Fruit fly (Drosophila melanogaster): ENCODE results near the gene Pep.

The Pep gene

dm6 chr3L:17621451-17621946 lies 23.3 kb downstream of the Pep start, which contains the start of the genes Vps60 and anchor:
Gene Vps60, minus strand, starts transcription at chr3L:17621625.
Gene anchor, plus strand, starts transcription at chr3L:17621824.
- no peak for TF ChIP-seq pan (optimal IDR thresholded peaks at IDR 0.05)
- TF ChIP-seq Dll (optimal IDR thresholded peaks at IDR 0.05): no peak
- no peak for TF ChIP-seq psq (optimal IDR thresholded peaks at IDR 0.05)
- TF ChIP-seq CG8478 (optimal IDR thresholded peaks at IDR 0.05): no peak
- no peak for TF ChIP-seq usp (GFP tag; optimal IDR thresholded peaks at IDR 0.05)
- no peak for TF ChIP-seq EcR (GFP tag; optimal IDR thresholded peaks at IDR 0.05)

DNA sequence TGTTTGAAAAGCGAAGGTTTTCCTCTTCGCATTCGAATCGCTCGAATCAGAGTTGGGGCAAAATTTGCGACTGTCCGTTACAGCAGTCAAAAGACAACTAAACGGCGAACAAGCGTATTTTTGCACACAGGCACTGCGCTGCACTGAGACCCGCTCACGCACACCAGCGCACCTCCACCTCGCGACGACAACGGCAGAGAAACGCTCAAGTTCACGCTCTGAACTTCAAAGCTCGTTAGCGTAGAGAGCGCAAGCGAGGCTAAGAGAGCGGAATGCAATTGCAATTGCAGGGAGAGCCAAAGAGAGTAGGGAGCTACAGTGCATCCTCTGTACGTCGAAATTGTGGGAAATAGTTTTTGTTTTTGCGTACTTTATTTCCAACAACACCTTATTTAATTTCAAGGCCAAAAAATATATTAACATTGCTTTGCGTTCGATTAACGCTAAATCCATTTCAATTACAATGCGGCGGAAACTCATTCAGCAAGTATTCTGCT lies 25.6 kb downstream of the Pep start, which contains the start of gene Eip74EF:
Gene Eip74EF, minus strand, starts transcription at position 117 of the 497 bp plus-strand sequence.
- no peak for TF ChIP-seq psq (optimal IDR thresholded peaks at IDR 0.05)

- TF ChIP-seq CG8478 (optimal IDR thresholded peaks at IDR 0.05): no peak
- no peak for TF ChIP-seq usp (GFP tag; optimal IDR thresholded peaks at IDR 0.05)
- TF ChIP-seq EcR (GFP tag; optimal IDR thresholded peaks at IDR 0.05): no peak
- no peak for TF ChIP-seq pan (optimal IDR thresholded peaks at IDR 0.05)
- no peak for TF ChIP-seq psq (optimal IDR thresholded peaks at IDR 0.05)
- TF ChIP-seq Dll (optimal IDR thresholded peaks at IDR 0.05): no peak
Observed at dm6 chr3L:17616876-17617279, 28.0 kb downstream of the Pep start.

DNA sequence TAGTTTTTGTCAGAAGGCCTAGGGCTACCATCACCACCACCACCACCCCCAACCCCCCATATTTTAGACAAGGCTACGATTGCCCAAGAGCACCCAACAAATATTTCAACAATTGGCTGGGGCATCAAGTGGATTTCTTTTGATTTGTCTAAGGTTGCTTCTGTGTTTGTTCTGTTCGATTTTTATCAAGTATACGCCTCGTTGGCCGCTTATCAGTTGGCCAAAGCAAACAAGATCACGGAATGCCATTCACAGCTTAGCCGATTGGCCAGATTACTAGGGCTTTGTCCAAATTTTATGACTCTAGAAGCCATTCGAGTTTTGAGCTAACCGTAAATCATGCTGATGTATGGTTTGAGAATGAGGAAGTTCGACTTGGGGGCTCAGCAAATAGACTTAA lies 29.0 kb downstream of the Pep start:
- no peak for TF ChIP-seq usp (GFP tag; optimal IDR thresholded peaks at IDR 0.05)
- no peak for TF ChIP-seq EcR (GFP tag; optimal IDR thresholded peaks at IDR 0.05)
- no peak for TF ChIP-seq psq (optimal IDR thresholded peaks at IDR 0.05)
- TF ChIP-seq pan (optimal IDR thresholded peaks at IDR 0.05): no peak
- TF ChIP-seq Dll (optimal IDR thresholded peaks at IDR 0.05): no peak
- no peak for TF ChIP-seq CG8478 (optimal IDR thresholded peaks at IDR 0.05)

dm6 chr3L:17615286-17615685 lies 29.6 kb downstream of the Pep start:
- TF ChIP-seq psq (optimal IDR thresholded peaks at IDR 0.05) (no peak), usp (GFP tag; optimal IDR thresholded peaks at IDR 0.05) (no peak), Dll (optimal IDR thresholded peaks at IDR 0.05) (no peak), pan (optimal IDR thresholded peaks at IDR 0.05) (no peak), CG8478 (optimal IDR thresholded peaks at IDR 0.05) (no peak), EcR (GFP tag; optimal IDR thresholded peaks at IDR 0.05) (no peak)

dm6 chr3L:17613972-17614384 lies 30.9 kb downstream of the Pep start:
- no peak for TF ChIP-seq pan (optimal IDR thresholded peaks at IDR 0.05)
- no peak for TF ChIP-seq psq (optimal IDR thresholded peaks at IDR 0.05)
- no peak for TF ChIP-seq CG8478 (optimal IDR thresholded peaks at IDR 0.05)
- peak in 1 of 2 experiments; percentile 50 for TF ChIP-seq EcR (GFP tag; optimal IDR thresholded peaks at IDR 0.05)
- TF ChIP-seq usp (GFP tag; optimal IDR thresholded peaks at IDR 0.05): no peak
- peak; percentile 28 for TF ChIP-seq Dll (optimal IDR thresholded peaks at IDR 0.05)

dm6 chr3L:17613292-17613734 lies 31.5 kb downstream of the Pep start:
- TF ChIP-seq EcR (GFP tag; optimal IDR thresholded peaks at IDR 0.05) (peak; percentile 35 to 78), psq (optimal IDR thresholded peaks at IDR 0.05) (no peak), pan (optimal IDR thresholded peaks at IDR 0.05) (no peak), usp (GFP tag; optimal IDR thresholded peaks at IDR 0.05) (no peak), CG8478 (optimal IDR thresholded peaks at IDR 0.05) (no peak), Dll (optimal IDR thresholded peaks at IDR 0.05) (no peak)

- TF ChIP-seq EcR (GFP tag; optimal IDR thresholded peaks at IDR 0.05): peak; percentile 99 to 100
- TF ChIP-seq pan (optimal IDR thresholded peaks at IDR 0.05): no peak
- no peak for TF ChIP-seq usp (GFP tag; optimal IDR thresholded peaks at IDR 0.05)
- TF ChIP-seq Dll (optimal IDR thresholded peaks at IDR 0.05): peak; percentile 98
Observed at dm6 chr3L:17611864-17612505, 32.9 kb downstream of the Pep start.

- TF ChIP-seq EcR (GFP tag; optimal IDR thresholded peaks at IDR 0.05) (peak in 1 of 2 experiments; percentile 92), psq (optimal IDR thresholded peaks at IDR 0.05) (no peak)
Observed at dm6 chr3L:17610896-17611711, 33.7 kb downstream of the Pep start.

DNA sequence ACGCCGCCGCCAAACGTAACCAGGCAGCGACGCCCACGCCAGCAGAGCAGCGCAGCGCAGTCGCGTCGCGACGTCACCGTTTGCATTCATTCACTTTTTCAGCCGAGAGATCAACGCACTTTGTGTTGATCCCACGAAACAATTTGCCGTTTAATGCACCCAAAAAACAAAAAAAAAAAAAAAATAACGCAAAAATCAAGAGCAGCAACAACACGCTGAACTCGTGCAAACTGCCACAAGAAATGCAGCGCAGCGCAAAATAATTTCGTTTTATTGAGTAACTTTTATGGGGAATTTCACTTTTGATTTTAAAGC lies 35.8 kb downstream of the Pep start:
- peak; percentile 43 to 81 for TF ChIP-seq EcR (GFP tag; optimal IDR thresholded peaks at IDR 0.05)
- no peak for TF ChIP-seq Dll (optimal IDR thresholded peaks at IDR 0.05)

dm6 chr3L:17608185-17609067 lies 36.4 kb downstream of the Pep start:
- peak; percentile 72 for TF ChIP-seq CG8478 (optimal IDR thresholded peaks at IDR 0.05)
- TF ChIP-seq EcR (GFP tag; optimal IDR thresholded peaks at IDR 0.05): peak; percentile 51 to 80
- TF ChIP-seq Dll (optimal IDR thresholded peaks at IDR 0.05): peak; percentile 2
- TF ChIP-seq usp (GFP tag; optimal IDR thresholded peaks at IDR 0.05): no peak
- no peak for TF ChIP-seq pan (optimal IDR thresholded peaks at IDR 0.05)
